Fruit fly (Drosophila melanogaster) Kc167 (cell line): ENCODE data around the gene Hip14.

Source experiments
- h ChIP-seq: fragments of >200 bp; optimal IDR thresholded peaks from 3 replicates; lab custom pipeline; 2018; ENCODE audit warnings: missing external identifiers
- ttk ChIP-seq: sonication (Bioruptor generic); optimal IDR thresholded peaks from 2 replicates; lab custom pipeline; 2017; ENCODE audit warnings: missing external identifiers

dm6 chr3L:16015765-16016760 lies 28.0 kb downstream of the Hip14 start:
- no peak for TF ChIP-seq h (lab: Kevin White, UChicago)
- no peak for TF ChIP-seq ttk (lab: Kevin White, UChicago)
